Worm (Caenorhabditis elegans) whole organism, young adult: ENCODE results near the gene nuc-1.

Source experiments
- cebp-2 ChIP-seq: fragments of 200-800 bp; sonication (Bioruptor generic); IDR thresholded peaks from 2 replicates; pipeline ENCODE4 v1.3.6; 2022; ENCODE audit warnings: missing genetic modification characterization, missing compliant biosample characterization
- ekl-4 ChIP-seq: fragments of 200-800 bp; sonication (Bioruptor generic); IDR thresholded peaks from 2 replicates; pipeline ENCODE4 v1.3.6; 2022; ENCODE audit warnings: missing genetic modification reagents, missing genetic modification characterization, missing compliant biosample characterization
- gei-17 ChIP-seq: fragments of 200-800 bp; sonication (Bioruptor generic); optimal IDR thresholded peaks from 2 replicates; lab custom pipeline; 2018; ENCODE audit warnings: mild to moderate bottlenecking, missing genetic modification characterization, missing compliant biosample characterization
- lag-1 ChIP-seq: fragments of 200-800 bp; sonication (Bioruptor generic); IDR thresholded peaks from 2 replicates; pipeline ENCODE4 v1.3.6; 2022; ENCODE audit warnings: missing genetic modification reagents, missing genetic modification characterization, missing compliant biosample characterization
- tbx-9 ChIP-seq: sonication (generic microtip); optimal IDR thresholded peaks from 2 replicates; lab custom pipeline; 2016; ENCODE audit warnings: borderline replicate concordance, missing genetic modification characterization, inconsistent platforms, missing compliant biosample characterization

ce11 chrX:9536008-9536407 is 3.7 kb upstream of the nuc-1 start:
- no peak for TF ChIP-seq tbx-9 (tag; lab: Kevin White, UChicago)
- no peak for TF ChIP-seq gei-17 (GFP tag; lab: Kevin White, UChicago)
- TF ChIP-seq ekl-4 = no peak
- no peak for TF ChIP-seq lag-1
- TF ChIP-seq cebp-2 (GFP tag; lab: Robert Waterston, UW) = no peak
